Fruit fly (Drosophila melanogaster) whole organism, embryonic: ENCODE data around the gene piwi.

Experiments
- Ada2b ChIP-seq: fragments of 200-800 bp; sonication (Bioruptor generic); IDR thresholded peaks from 2 replicates; pipeline ENCODE4 v1.3.6; 2022; ENCODE audit warnings: missing biosample characterization, missing genetic modification characterization
- Adf1 ChIP-seq: fragments of 200-800 bp; sonication (Bioruptor generic); IDR thresholded peaks from 2 replicates; pipeline ENCODE4 v1.3.6; 2022; ENCODE audit warnings: missing biosample characterization, missing genetic modification characterization
- Asciz ChIP-seq: fragments of 200-800 bp; sonication (Bioruptor generic); optimal IDR thresholded peaks from 2 replicates; lab custom pipeline; 2017; ENCODE audit warnings: missing biosample characterization, mild to moderate bottlenecking, missing genetic modification characterization, missing genetic modification reagents
- CG10979 ChIP-seq: fragments of 200-800 bp; sonication (Bioruptor generic); optimal IDR thresholded peaks from 2 replicates; lab custom pipeline; 2018; ENCODE audit warnings: missing biosample characterization, mild to moderate bottlenecking, missing genetic modification characterization, moderate library complexity
- CG12219 ChIP-seq: fragments of 200-800 bp; sonication (Bioruptor generic); optimal IDR thresholded peaks from 3 replicates; lab custom pipeline; 2018; ENCODE audit warnings: missing biosample characterization, mild to moderate bottlenecking, missing genetic modification characterization
- CG14710 ChIP-seq: fragments of 200-800 bp; sonication (Bioruptor generic); optimal IDR thresholded peaks from 3 replicates; lab custom pipeline; 2019; ENCODE audit warnings: missing biosample characterization, mild to moderate bottlenecking, missing genetic modification characterization, moderate library complexity
- CG15269 ChIP-seq: fragments of 200-800 bp; sonication (Bioruptor generic); optimal IDR thresholded peaks from 2 replicates; lab custom pipeline; 2018; ENCODE audit warnings: missing biosample characterization, mild to moderate bottlenecking, missing genetic modification characterization, moderate library complexity
- CG1602 ChIP-seq: fragments of 200-800 bp; sonication (Bioruptor generic); optimal IDR thresholded peaks from 3 replicates; lab custom pipeline; 2016; ENCODE audit warnings: missing biosample characterization, missing genetic modification characterization
- CG17568 ChIP-seq: fragments of 200-800 bp; sonication (Bioruptor generic); optimal IDR thresholded peaks from 2 replicates; lab custom pipeline; 2018; ENCODE audit warnings: missing biosample characterization, mild to moderate bottlenecking, missing genetic modification characterization, moderate library complexity
- CG18262 ChIP-seq: fragments of 200-800 bp; optimal IDR thresholded peaks from 3 replicates; lab custom pipeline; 2019; ENCODE audit warnings: missing biosample characterization, mild to moderate bottlenecking, missing genetic modification characterization, moderate library complexity
- CG33213 ChIP-seq: fragments of 200-800 bp; sonication (Bioruptor generic); optimal IDR thresholded peaks from 3 replicates; lab custom pipeline; 2016; ENCODE audit warnings: missing biosample characterization, missing genetic modification characterization
- CG34376 ChIP-seq: fragments of 200-800 bp; sonication (Bioruptor generic); optimal IDR thresholded peaks from 2 replicates; lab custom pipeline; 2018; ENCODE audit warnings: missing biosample characterization, mild to moderate bottlenecking, missing genetic modification characterization
- CG42726 ChIP-seq: fragments of 200-800 bp; sonication (Bioruptor generic); IDR thresholded peaks from 2 replicates; pipeline ENCODE4 v1.3.6; 2022; ENCODE audit warnings: missing biosample characterization, missing genetic modification characterization; ENCODE audit not compliant: partially characterized antibody
- CG6765 ChIP-seq: fragments of 200-800 bp; sonication (Bioruptor generic); optimal IDR thresholded peaks from 3 replicates; lab custom pipeline; 2017; ENCODE audit warnings: missing biosample characterization, mild to moderate bottlenecking, missing genetic modification characterization
- CG8290 ChIP-seq, 3 experiments: fragments of 200-800 bp; sonication (Bioruptor generic); optimal IDR thresholded peaks; 2 replicates each; lab custom pipeline; 2016 to 2019; ENCODE audit warnings: missing biosample characterization in 3 of 3, missing genetic modification characterization in 3 of 3, mild to moderate bottlenecking in 2 of 3, moderate library complexity in 1 of 3
- CG9609 ChIP-seq: fragments of 200-800 bp; sonication (Bioruptor generic); optimal IDR thresholded peaks from 3 replicates; lab custom pipeline; 2016; ENCODE audit warnings: missing biosample characterization, missing genetic modification characterization
- Doc3 ChIP-seq: fragments of 200-800 bp; sonication (Bioruptor generic); IDR thresholded peaks from 3 replicates; pipeline ENCODE4 v1.3.6; 2022; ENCODE audit warnings: missing biosample characterization, missing genetic modification characterization; ENCODE audit not compliant: partially characterized antibody
- Dref ChIP-seq: fragments of 200-800 bp; sonication (Bioruptor generic); IDR thresholded peaks from 2 replicates; pipeline ENCODE4 v1.3.6; 2022; ENCODE audit warnings: missing biosample characterization, missing genetic modification characterization
- Drgx ChIP-seq: fragments of 200-800 bp; sonication (Bioruptor generic); IDR thresholded peaks from 2 replicates; pipeline ENCODE4 v1.3.6; 2022; ENCODE audit warnings: missing biosample characterization, missing genetic modification characterization
- HmgD ChIP-seq: fragments of 200-800 bp; sonication (Bioruptor generic); optimal IDR thresholded peaks from 3 replicates; lab custom pipeline; 2016; ENCODE audit warnings: missing biosample characterization, missing genetic modification characterization
- Hmr ChIP-seq: fragments of 200-800 bp; sonication (Bioruptor generic); optimal IDR thresholded peaks from 3 replicates; lab custom pipeline; 2017; ENCODE audit warnings: mild to moderate bottlenecking, missing biosample characterization, missing genetic modification reagents, missing genetic modification characterization
- Hsf ChIP-seq: fragments of 200-800 bp; sonication (Bioruptor generic); optimal IDR thresholded peaks from 3 replicates; lab custom pipeline; 2016; ENCODE audit warnings: missing biosample characterization, missing genetic modification characterization
- NK7.1 ChIP-seq: fragments of 200-800 bp; sonication (Bioruptor generic); optimal IDR thresholded peaks from 3 replicates; lab custom pipeline; 2016; ENCODE audit warnings: missing biosample characterization, missing genetic modification characterization
- Oli ChIP-seq: fragments of 200-800 bp; sonication (Bioruptor generic); optimal IDR thresholded peaks from 2 replicates; lab custom pipeline; 2018; ENCODE audit warnings: missing biosample characterization, mild to moderate bottlenecking, missing genetic modification characterization, moderate library complexity
- Sry-δ ChIP-seq: fragments of 200-800 bp; sonication (Bioruptor generic); optimal IDR thresholded peaks from 2 replicates; lab custom pipeline; 2016; ENCODE audit warnings: missing biosample characterization, missing genetic modification characterization
- Stat92E ChIP-seq, 3 experiments: fragments of >200 bp in 2 of 3; fragments of 200-800 bp in 1 of 3; sonication (Bioruptor generic) in 1 of 3; optimal IDR thresholded peaks; 2 replicates each; lab custom pipeline; 2017 to 2019; ENCODE audit warnings: missing biosample characterization in 3 of 3, missing genetic modification characterization in 3 of 3, mild to moderate bottlenecking in 1 of 3, moderate library complexity in 1 of 3
- TFAM ChIP-seq: fragments of 200-800 bp; sonication (Bioruptor generic); optimal IDR thresholded peaks from 2 replicates; lab custom pipeline; 2017; ENCODE audit warnings: missing biosample characterization, missing genetic modification characterization, inconsistent platforms
- Xbp1 ChIP-seq: fragments of 200-800 bp; sonication (Bioruptor generic); optimal IDR thresholded peaks from 3 replicates; lab custom pipeline; 2016; ENCODE audit warnings: missing biosample characterization, mild to moderate bottlenecking, missing genetic modification characterization
- amos ChIP-seq: fragments of 200-800 bp; sonication (Bioruptor generic); IDR thresholded peaks from 2 replicates; pipeline ENCODE4 v1.3.6; 2022; ENCODE audit warnings: missing biosample characterization, missing genetic modification characterization; ENCODE audit not compliant: partially characterized antibody
- az2 ChIP-seq: fragments of 200-800 bp; sonication (Bioruptor generic); optimal IDR thresholded peaks from 3 replicates; lab custom pipeline; 2016; ENCODE audit warnings: missing biosample characterization, missing genetic modification characterization
- bbx ChIP-seq: fragments of 200-800 bp; sonication (Bioruptor generic); IDR thresholded peaks from 2 replicates; pipeline ENCODE4 v1.3.6; 2022; ENCODE audit warnings: missing biosample characterization, missing genetic modification characterization; ENCODE audit not compliant: partially characterized antibody
- bcd ChIP-seq: fragments of 200-800 bp; sonication (Bioruptor generic); optimal IDR thresholded peaks from 2 replicates; lab custom pipeline; 2017; ENCODE audit warnings: missing biosample characterization, mild to moderate bottlenecking, missing genetic modification characterization
- caup ChIP-seq: fragments of 200-800 bp; sonication (Bioruptor generic); optimal IDR thresholded peaks from 3 replicates; lab custom pipeline; 2017; ENCODE audit warnings: missing biosample characterization, mild to moderate bottlenecking, missing genetic modification characterization, moderate library complexity; ENCODE audit not compliant: severe bottlenecking
- dati ChIP-seq: fragments of 200-800 bp; sonication (Bioruptor generic); IDR thresholded peaks from 2 replicates; pipeline ENCODE4 v1.3.6; 2022; ENCODE audit warnings: missing biosample characterization, missing genetic modification characterization
- dmrt99B ChIP-seq: fragments of 200-800 bp; sonication (Bioruptor generic); optimal IDR thresholded peaks from 2 replicates; lab custom pipeline; 2018; ENCODE audit warnings: missing biosample characterization, mild to moderate bottlenecking, missing genetic modification characterization, moderate library complexity
- eve ChIP-seq, 2 experiments: fragments of >200 bp; optimal IDR thresholded peaks; 2 replicates each; lab custom pipeline; 2017; ENCODE audit warnings: missing biosample characterization in 2 of 2, missing genetic modification characterization in 2 of 2
- gcm ChIP-seq: fragments of 200-800 bp; sonication (Bioruptor generic); optimal IDR thresholded peaks from 2 replicates; lab custom pipeline; 2019; ENCODE audit warnings: missing biosample characterization, mild to moderate bottlenecking, missing genetic modification characterization, moderate library complexity
- grn ChIP-seq: fragments of 200-800 bp; sonication (Bioruptor generic); optimal IDR thresholded peaks from 3 replicates; lab custom pipeline; 2017; ENCODE audit warnings: missing biosample characterization, missing genetic modification characterization
- gsb ChIP-seq: fragments of 200-800 bp; sonication (Bioruptor generic); IDR thresholded peaks from 2 replicates; pipeline ENCODE4 v1.3.6; 2022; ENCODE audit warnings: missing biosample characterization, missing genetic modification characterization
- inv ChIP-seq: fragments of 200-800 bp; sonication (Bioruptor generic); IDR thresholded peaks from 2 replicates; pipeline ENCODE4 v1.3.6; 2022; ENCODE audit warnings: missing biosample characterization, missing genetic modification characterization; ENCODE audit not compliant: partially characterized antibody
- mam ChIP-seq: fragments of 200-800 bp; sonication (Bioruptor generic); optimal IDR thresholded peaks from 3 replicates; lab custom pipeline; 2016; ENCODE audit warnings: missing biosample characterization, missing genetic modification characterization
- psq ChIP-seq: fragments of 200-800 bp; sonication (Bioruptor generic); optimal IDR thresholded peaks from 2 replicates; lab custom pipeline; 2017; ENCODE audit warnings: missing biosample characterization, missing genetic modification characterization
- pum ChIP-seq: fragments of 200-800 bp; sonication (Bioruptor generic); optimal IDR thresholded peaks from 2 replicates; lab custom pipeline; 2016; ENCODE audit warnings: missing biosample characterization, missing genetic modification characterization
- pzg ChIP-seq: fragments of 200-800 bp; sonication (Bioruptor generic); optimal IDR thresholded peaks from 3 replicates; lab custom pipeline; 2018; ENCODE audit warnings: missing biosample characterization, mild to moderate bottlenecking, missing genetic modification characterization, moderate library complexity
- rib ChIP-seq: fragments of 200-800 bp; sonication (Bioruptor generic); IDR thresholded peaks from 2 replicates; pipeline ENCODE4 v1.3.6; 2022; ENCODE audit warnings: missing biosample characterization, missing genetic modification characterization
- scrt ChIP-seq: fragments of 200-800 bp; sonication (Bioruptor generic); optimal IDR thresholded peaks from 2 replicates; lab custom pipeline; 2018; ENCODE audit warnings: missing biosample characterization, mild to moderate bottlenecking, missing genetic modification characterization, moderate library complexity
- sd ChIP-seq: fragments of 200-800 bp; sonication (Bioruptor generic); optimal IDR thresholded peaks from 3 replicates; lab custom pipeline; 2018; ENCODE audit warnings: missing biosample characterization, mild to moderate bottlenecking, missing genetic modification characterization, moderate library complexity
- zf30C ChIP-seq: fragments of 200-800 bp; sonication (Bioruptor generic); optimal IDR thresholded peaks from 3 replicates; lab custom pipeline; 2018; ENCODE audit warnings: missing biosample characterization, mild to moderate bottlenecking, missing genetic modification characterization

The piwi gene

DNA sequence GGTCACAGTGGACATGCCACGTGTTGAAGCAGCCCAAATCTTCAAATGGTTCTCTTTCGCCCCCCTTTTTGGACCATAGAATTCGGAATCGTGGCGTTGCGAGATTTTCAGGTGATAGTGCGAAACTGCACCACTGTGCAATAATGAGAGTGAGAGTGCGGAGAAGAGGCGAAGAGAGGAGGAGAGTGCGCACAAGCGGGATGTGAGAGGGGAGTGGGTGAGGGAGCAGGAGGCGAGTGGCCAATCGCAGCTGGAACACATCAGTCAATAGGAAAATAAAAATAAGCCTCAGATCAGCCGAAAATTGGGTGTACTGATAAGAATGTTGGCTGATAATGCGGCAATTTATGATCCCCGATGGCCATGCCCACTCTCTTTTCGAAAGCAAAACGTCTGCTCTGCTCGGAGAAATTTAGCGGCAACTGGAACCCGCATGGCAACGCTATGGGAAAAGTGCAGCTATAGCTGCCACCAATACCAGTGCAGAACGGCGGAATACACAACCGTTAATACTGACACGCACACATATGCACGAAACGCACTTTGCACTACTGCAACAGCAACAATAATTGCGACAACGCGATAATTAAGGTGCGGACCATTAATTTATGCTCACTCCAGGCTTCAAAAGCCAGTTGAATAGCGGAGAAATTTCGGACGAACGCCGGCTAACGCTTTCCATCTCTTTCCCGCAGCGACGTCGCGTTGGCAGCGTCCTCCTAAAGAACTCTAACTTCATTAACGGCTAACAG is 19.8 kb downstream of the piwi start (continued):
- TF ChIP-seq scrt (GFP tag; lab: Kevin White, UChicago), result peak; percentile 16
- TF ChIP-seq Sry-δ (GFP tag; lab: Kevin White, UChicago), result no peak
- TF ChIP-seq Stat92E (GFP tag; optimal IDR thresholded peaks at IDR 0.05; lab: Kevin White, UChicago), result no peak
- no peak for TF ChIP-seq CG8290 (GFP tag; optimal IDR thresholded peaks at IDR 0.05; lab: Kevin White, UChicago)
- peak in 1 of 2 experiments; percentile 50 for TF ChIP-seq CG8290 (tag; optimal IDR thresholded peaks at IDR 0.05; lab: Kevin White, UChicago)
- TF ChIP-seq inv, result no peak
- TF ChIP-seq CG15269 (tag; lab: Kevin White, UChicago), result no peak
- TF ChIP-seq az2 (GFP tag; lab: Kevin White, UChicago), result no peak
- TF ChIP-seq pum (GFP tag; lab: Kevin White, UChicago), result no peak
- no peak for TF ChIP-seq gsb
- TF ChIP-seq amos, result no peak
- TF ChIP-seq Adf1 (GFP tag; lab: Robert Waterston, UW), result peak; percentile 57
- no peak for TF ChIP-seq CG9609 (GFP tag; lab: Kevin White, UChicago)
- TF ChIP-seq CG14710, result no peak
- TF ChIP-seq CG10979, result peak; percentile 39
- TF ChIP-seq CG17568 (GFP tag; lab: Kevin White, UChicago), result no peak
- no peak for TF ChIP-seq dati (GFP tag; lab: Robert Waterston, UW)
- TF ChIP-seq CG42726 (GFP tag; lab: Robert Waterston, UW), result 0 out of 2 replicates have a peak, but pooled peaks have one; percentile 40
- TF ChIP-seq sd (tag; lab: Kevin White, UChicago), result no peak
- TF ChIP-seq CG18262 (tag; lab: Kevin White, UChicago), result no peak
- peak; percentile 37; the same call in 1 of the 2 replicates for TF ChIP-seq rib (GFP tag; lab: Robert Waterston, UW)
- TF ChIP-seq Doc3, result no peak
- TF ChIP-seq Asciz (GFP tag; lab: Kevin White, UChicago), result no peak
- TF ChIP-seq CG1602 (GFP tag; lab: Kevin White, UChicago), result no peak
- TF ChIP-seq Oli (tag; lab: Kevin White, UChicago), result no peak
- no peak for TF ChIP-seq psq (GFP tag; lab: Kevin White, UChicago)
- no peak for TF ChIP-seq Hsf (GFP tag; lab: Kevin White, UChicago)
- peak; percentile 54 for TF ChIP-seq gcm (GFP tag; lab: Kevin White, UChicago)
- peak; percentile 34 for TF ChIP-seq Xbp1 (GFP tag; lab: Kevin White, UChicago)
- no peak for TF ChIP-seq Hmr (GFP tag; lab: Kevin White, UChicago)
- no peak; the same call in 1 of the 2 replicates for TF ChIP-seq Drgx
- TF ChIP-seq Dref (GFP tag; lab: Robert Waterston, UW), result no peak
- no peak for TF ChIP-seq dmrt99B
- no peak for TF ChIP-seq HmgD (GFP tag; lab: Kevin White, UChicago)
- no peak for TF ChIP-seq Ada2b (GFP tag; lab: Robert Waterston, UW)
- TF ChIP-seq pzg (GFP tag; lab: Kevin White, UChicago), result peak; percentile 1
- TF ChIP-seq bbx (GFP tag; lab: Robert Waterston, UW), result no peak
- TF ChIP-seq CG6765 (GFP tag; lab: Kevin White, UChicago), result no peak
- TF ChIP-seq TFAM (GFP tag; lab: Kevin White, UChicago), result no peak
- no peak for TF ChIP-seq NK7.1 (GFP tag; lab: Kevin White, UChicago)
- peak; percentile 24 for TF ChIP-seq mam
- TF ChIP-seq CG33213 (GFP tag; lab: Kevin White, UChicago), result peak; percentile 1
- TF ChIP-seq caup (GFP tag; lab: Kevin White, UChicago), result no peak
- no peak for TF ChIP-seq bcd (GFP tag; lab: Kevin White, UChicago)
- TF ChIP-seq CG34376 (GFP tag; lab: Kevin White, UChicago), result peak; percentile 15
- no peak for TF ChIP-seq eve (GFP tag; optimal IDR thresholded peaks at IDR 0.05; lab: Kevin White, UChicago)
- no peak for TF ChIP-seq grn (GFP tag; lab: Kevin White, UChicago)
- no peak for TF ChIP-seq zf30C
- no peak for TF ChIP-seq CG12219
